Worm (Caenorhabditis elegans) whole organism, L1 larva: ENCODE results near the gene F18E3.12.

Experiments
- alr-1 ChIP-seq: fragments of 200-800 bp; sonication (Bioruptor generic); optimal IDR thresholded peaks from 2 replicates; lab custom pipeline; 2018; ENCODE audit warnings: borderline replicate concordance, mild to moderate bottlenecking, missing genetic modification characterization, missing compliant biosample characterization
- ceh-90 ChIP-seq: sonication (generic microtip); optimal IDR thresholded peaks from 2 replicates; lab custom pipeline; 2016; ENCODE audit warnings: missing genetic modification characterization, missing compliant biosample characterization
- efl-3 ChIP-seq: fragments of 200-800 bp; sonication (Bioruptor generic); optimal IDR thresholded peaks from 2 replicates; lab custom pipeline; 2018; ENCODE audit warnings: mild to moderate bottlenecking, missing genetic modification characterization, missing compliant biosample characterization
- elt-3 ChIP-seq, 6 experiments: fragments of 150-350 bp in 1 of 6; sonication (generic microtip); optimal IDR thresholded peaks; 2 replicates each; lab custom pipeline; 2017 to 2018; ENCODE audit warnings: missing biosample characterization in 6 of 6, missing genetic modification characterization in 6 of 6, inconsistent platforms in 1 of 6
- fkh-8 ChIP-seq: sonication (generic microtip); optimal IDR thresholded peaks from 2 replicates; lab custom pipeline; 2016; ENCODE audit warnings: mild to moderate bottlenecking, missing genetic modification characterization, missing compliant biosample characterization
- grh-1 ChIP-seq: fragments of 200-800 bp; sonication (Bioruptor generic); IDR thresholded peaks from 2 replicates; pipeline ENCODE4 v1.3.6; 2022; ENCODE audit warnings: missing genetic modification reagents, missing genetic modification characterization, missing compliant biosample characterization
- hlh-4 ChIP-seq: sonication (generic microtip); optimal IDR thresholded peaks from 2 replicates; lab custom pipeline; 2016; ENCODE audit warnings: mild to moderate bottlenecking, missing genetic modification characterization, missing compliant biosample characterization
- lsy-2 ChIP-seq, 2 experiments: fragments of 150-350 bp; optimal IDR thresholded peaks; 2 replicates each; lab custom pipeline; 2014; ENCODE audit warnings: missing biosample characterization in 2 of 2, missing genetic modification characterization in 2 of 2
- nhr-19 ChIP-seq: fragments of 200-800 bp; sonication (Bioruptor generic); conservative IDR thresholded peaks from 2 replicates; pipeline ENCODE4 v1.3.6; 2022; ENCODE audit warnings: missing genetic modification characterization, missing compliant biosample characterization
- nhr-47 ChIP-seq: sonication (generic microtip); optimal IDR thresholded peaks from 2 replicates; lab custom pipeline; 2016; ENCODE audit warnings: mild to moderate bottlenecking, missing genetic modification characterization, moderate library complexity, missing compliant biosample characterization
- pax-3 ChIP-seq: fragments of 200-800 bp; sonication (Bioruptor generic); optimal IDR thresholded peaks from 2 replicates; lab custom pipeline; 2018; ENCODE audit warnings: mild to moderate bottlenecking, missing genetic modification characterization, moderate library complexity, missing compliant biosample characterization
- skn-1 ChIP-seq: fragments of 150-350 bp; optimal IDR thresholded peaks from 2 replicates; lab custom pipeline; 2014; ENCODE audit warnings: missing biosample characterization, missing genetic modification characterization
- tbx-2 ChIP-seq: sonication (generic microtip); optimal IDR thresholded peaks from 2 replicates; lab custom pipeline; 2016; ENCODE audit warnings: missing genetic modification characterization, missing compliant biosample characterization
- unc-130 ChIP-seq: fragments of 150-350 bp; optimal IDR thresholded peaks from 2 replicates; lab custom pipeline; 2017; ENCODE audit warnings: missing biosample characterization, missing genetic modification characterization, inconsistent platforms
- unc-86 ChIP-seq: sonication (generic microtip); optimal IDR thresholded peaks from 2 replicates; lab custom pipeline; 2016; ENCODE audit warnings: missing genetic modification characterization, missing compliant biosample characterization
- xbp-1 ChIP-seq: sonication (generic microtip); optimal IDR thresholded peaks from 2 replicates; lab custom pipeline; 2016; ENCODE audit warnings: missing genetic modification characterization, missing compliant biosample characterization
- ztf-4 ChIP-seq: fragments of 150-350 bp; optimal IDR thresholded peaks from 2 replicates; lab custom pipeline; 2014; ENCODE audit warnings: missing biosample characterization, missing genetic modification characterization

The F18E3.12 gene

ce11 chrV:7464696-7465095 lies 49.9 kb downstream of the F18E3.12 start, which contains the start of gene srh-89:
Gene srh-89, minus strand, starts transcription at chrV:7464796.
- TF ChIP-seq fkh-8 (tag; lab: Kevin White, UChicago), result no peak
- no peak for TF ChIP-seq elt-3 (tag; optimal IDR thresholded peaks at IDR 0.05; lab: Kevin White, UChicago)
- TF ChIP-seq unc-130 (tag; lab: Kevin White, UChicago), result no peak
- no peak for TF ChIP-seq skn-1
- TF ChIP-seq xbp-1, result no peak
- TF ChIP-seq nhr-19, result no peak
- TF ChIP-seq alr-1 (tag; lab: Kevin White, UChicago), result no peak
- TF ChIP-seq ceh-90, result no peak
- TF ChIP-seq unc-86, result no peak
- no peak for TF ChIP-seq tbx-2 (tag; lab: Kevin White, UChicago)
- TF ChIP-seq efl-3 (GFP tag; lab: Kevin White, UChicago), result no peak
- TF ChIP-seq hlh-4 (tag; lab: Kevin White, UChicago), result no peak
- no peak for TF ChIP-seq lsy-2 (tag; optimal IDR thresholded peaks at IDR 0.05; lab: Kevin White, UChicago)
- no peak for TF ChIP-seq grh-1
- no peak for TF ChIP-seq pax-3 (tag; lab: Kevin White, UChicago)
- no peak for TF ChIP-seq nhr-47 (tag; lab: Kevin White, UChicago)
- TF ChIP-seq ztf-4 (tag; lab: Kevin White, UChicago), result no peak
